Worm (Caenorhabditis elegans): ENCODE results near the gene T07F8.1.

The T07F8.1 gene

DNA sequence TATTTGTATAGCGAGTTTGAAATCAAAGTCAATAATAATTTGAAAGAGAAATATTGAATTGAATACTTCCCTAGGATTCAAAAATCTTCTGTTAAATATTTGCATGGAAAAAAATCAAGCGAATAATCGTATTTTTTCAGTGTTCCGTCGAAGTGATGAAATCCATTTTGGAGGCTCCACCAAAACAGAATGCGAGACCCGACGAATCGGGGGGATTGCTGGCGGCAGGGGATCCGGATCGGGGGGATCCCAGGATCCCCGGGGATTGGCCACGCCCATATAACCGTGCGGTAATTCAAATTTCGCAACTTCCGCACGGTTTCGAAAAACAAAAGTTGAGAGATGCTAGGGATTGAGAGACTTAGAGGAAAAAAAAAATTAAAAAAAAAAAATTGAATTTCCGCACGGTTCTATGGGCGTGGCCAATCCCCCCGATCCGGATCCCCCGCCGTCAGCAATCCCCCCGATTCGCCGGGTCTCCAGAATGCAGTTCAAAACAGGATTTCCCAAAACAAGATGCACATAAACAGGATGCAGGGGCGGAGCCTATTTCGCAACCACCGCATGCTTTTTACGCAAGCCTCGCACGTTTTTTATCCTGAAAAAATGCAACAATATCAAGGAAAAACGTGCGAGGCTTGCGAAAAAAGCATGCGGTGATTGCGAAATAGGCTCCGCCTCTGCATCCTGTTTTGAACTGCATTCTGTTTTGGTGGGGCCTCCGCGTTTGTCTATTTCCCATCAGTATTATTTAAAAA lies 25.4 kb upstream of the T07F8.1 start, which contains the start of gene F10E7.11 (continued):
- no peak for TF ChIP-seq nhr-84 (tag; optimal IDR thresholded peaks at IDR 0.05)
- no peak for TF ChIP-seq sptf-1 (tag; optimal IDR thresholded peaks at IDR 0.05)
- no peak for TF ChIP-seq skn-1 (tag; optimal IDR thresholded peaks at IDR 0.05)
- no peak for TF ChIP-seq zip-4 (GFP tag; optimal IDR thresholded peaks at IDR 0.05)
- peak; percentile 11 for TF ChIP-seq lin-15B (tag; optimal IDR thresholded peaks at IDR 0.05)
- TF ChIP-seq fkh-8 (tag; optimal IDR thresholded peaks at IDR 0.05): no peak
- TF ChIP-seq elt-3 (tag; optimal IDR thresholded peaks at IDR 0.05): no peak
- TF ChIP-seq fkh-10 (GFP tag; optimal IDR thresholded peaks at IDR 0.05): no peak
- TF ChIP-seq dsc-1 (tag; optimal IDR thresholded peaks at IDR 0.05): peak; percentile 38
- peak; percentile 37 for TF ChIP-seq unc-86 (tag; optimal IDR thresholded peaks at IDR 0.05)
- TF ChIP-seq C04F5.9 (tag; optimal IDR thresholded peaks at IDR 0.05): no peak
- no peak for TF ChIP-seq fkh-4 (tag; optimal IDR thresholded peaks at IDR 0.05; ENCODE audit: borderline replicate concordance)
- no peak for TF ChIP-seq snpc-4 (tag; optimal IDR thresholded peaks at IDR 0.05)
- no peak for TF ChIP-seq unc-62 (GFP tag; optimal IDR thresholded peaks at IDR 0.05)
- no peak for TF ChIP-seq jun-1 (tag; optimal IDR thresholded peaks at IDR 0.05)
- TF ChIP-seq hpl-2 (GFP tag; optimal IDR thresholded peaks at IDR 0.05): no peak
- TF ChIP-seq ztf-11 (tag; optimal IDR thresholded peaks at IDR 0.05): no peak
- no peak for TF ChIP-seq hlh-4 (tag; optimal IDR thresholded peaks at IDR 0.05)
- peak; percentile 14 to 41 for TF ChIP-seq lsy-2 (tag; optimal IDR thresholded peaks at IDR 0.05)
- TF ChIP-seq pqm-1 (tag; optimal IDR thresholded peaks at IDR 0.05): no peak
- no peak for TF ChIP-seq lin-35 (GFP tag; optimal IDR thresholded peaks at IDR 0.05)
- no peak for TF ChIP-seq C16A3.4 (tag; optimal IDR thresholded peaks at IDR 0.05)
- no peak for TF ChIP-seq aly-2 (tag; optimal IDR thresholded peaks at IDR 0.05)
- no peak for TF ChIP-seq lin-39 (tag; optimal IDR thresholded peaks at IDR 0.05)
- TF ChIP-seq ets-5 (GFP tag; IDR thresholded peaks at IDR 0.05): no peak
- TF ChIP-seq ama-1 (optimal IDR thresholded peaks at IDR 0.05): no peak
- no peak for TF ChIP-seq zag-1 (tag; optimal IDR thresholded peaks at IDR 0.05)
- no peak for TF ChIP-seq nhr-90 (tag; optimal IDR thresholded peaks at IDR 0.05; ENCODE audit: poor library complexity)
- no peak for TF ChIP-seq pax-3 (tag; optimal IDR thresholded peaks at IDR 0.05)
- TF ChIP-seq nhr-71 (tag; optimal IDR thresholded peaks at IDR 0.05): peak; percentile 19
- no peak for TF ChIP-seq egl-27 (tag; optimal IDR thresholded peaks at IDR 0.05)
- no peak for TF ChIP-seq rnt-1 (tag; optimal IDR thresholded peaks at IDR 0.05)
- no peak for TF ChIP-seq nhr-12 (tag; optimal IDR thresholded peaks at IDR 0.05)
- TF ChIP-seq mep-1 (tag; optimal IDR thresholded peaks at IDR 0.05): no peak

DNA sequence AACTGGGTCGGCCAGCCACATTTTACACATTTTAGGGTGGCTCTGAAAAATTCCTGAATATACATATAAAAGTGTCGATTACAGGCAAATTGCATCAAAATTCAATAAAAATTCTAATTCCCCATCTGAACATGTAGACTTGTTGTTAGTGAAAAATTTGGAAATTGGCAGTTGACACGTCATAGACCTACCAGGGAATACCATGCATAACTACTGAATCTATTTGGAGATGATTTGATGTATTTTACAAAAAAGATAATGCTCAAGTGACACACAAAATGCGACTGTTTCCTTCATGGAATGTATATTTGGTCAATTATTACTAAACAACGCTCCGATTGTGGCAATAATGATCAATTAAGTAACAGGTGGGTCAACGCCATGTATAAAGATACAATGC lies 21.7 kb upstream of the T07F8.1 start, which contains the start of gene F10E7.1:
TSS of gene F10E7.1 (plus strand) at position 301 of the 400 bp plus-strand sequence.
- TF ChIP-seq egl-27 (tag; optimal IDR thresholded peaks at IDR 0.05): no peak

DNA sequence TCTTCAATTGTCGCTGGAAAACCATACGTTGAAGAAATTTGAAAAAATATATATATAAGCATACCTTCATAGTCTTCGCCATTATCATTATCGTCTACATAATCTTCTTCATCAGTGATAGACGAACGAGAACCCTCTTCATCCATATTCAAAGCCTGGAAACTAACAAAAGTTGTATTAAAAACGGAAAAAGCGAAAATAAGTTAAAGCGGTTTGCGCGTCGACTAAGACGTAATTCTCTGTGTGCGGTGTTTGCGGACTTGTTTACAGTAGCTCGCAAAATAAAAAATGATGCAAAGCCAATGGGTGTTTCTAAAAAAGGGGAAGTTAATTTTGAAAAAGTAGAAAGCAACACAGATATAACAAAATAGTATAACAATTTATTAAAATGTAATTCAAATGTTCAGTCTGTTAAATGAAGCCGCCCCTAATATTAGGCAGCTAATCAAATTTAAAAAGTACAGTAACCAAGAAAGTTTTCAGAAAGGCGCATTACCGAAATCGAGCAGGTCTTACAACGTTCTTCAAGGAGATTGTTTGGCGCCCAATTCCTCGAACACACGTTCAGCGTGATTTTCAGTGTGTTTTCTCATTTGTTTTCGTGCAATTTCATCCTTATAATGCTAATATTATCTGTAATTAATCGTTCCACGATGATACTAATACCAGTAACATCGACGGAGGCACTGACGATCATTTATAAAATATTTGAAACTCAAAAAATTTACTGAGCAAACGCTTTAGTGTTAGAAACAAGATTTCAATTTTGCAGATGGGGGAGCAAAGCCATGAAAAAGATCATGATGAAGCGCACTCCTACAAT lies 16.1 kb upstream of the T07F8.1 start, which contains the start of the genes T07F8.4 and gld-3:
TSS of gene T07F8.4 (minus strand) at position 162 of the 823 bp plus-strand sequence.
TSS of gene gld-3 (plus strand) at position 773 of the 823 bp plus-strand sequence.
- no peak for TF ChIP-seq vab-15 (tag; optimal IDR thresholded peaks at IDR 0.05)
- TF ChIP-seq nhr-11 (tag; optimal IDR thresholded peaks at IDR 0.05): no peak
- TF ChIP-seq nhr-76 (tag; optimal IDR thresholded peaks at IDR 0.05): no peak
- peak; percentile 75 for TF ChIP-seq mep-1 (tag; optimal IDR thresholded peaks at IDR 0.05)
- no peak for TF ChIP-seq egl-13 (tag; optimal IDR thresholded peaks at IDR 0.05)
- TF ChIP-seq lin-35 (GFP tag; optimal IDR thresholded peaks at IDR 0.05): peak; percentile 44 to 62
- peak; percentile 47 for TF ChIP-seq C16A3.4 (tag; optimal IDR thresholded peaks at IDR 0.05)
- TF ChIP-seq efl-1 (optimal IDR thresholded peaks at IDR 0.05): peak; percentile 39 to 43
- TF ChIP-seq efl-1 (GFP tag; optimal IDR thresholded peaks at IDR 0.05 in 1 of 2): peak; percentile 50 to 55
- TF ChIP-seq dpl-1 (GFP tag; optimal IDR thresholded peaks at IDR 0.05): peak; percentile 8 to 63 (median 29)
- peak; percentile 84 to 97 for TF ChIP-seq lsy-2 (tag; optimal IDR thresholded peaks at IDR 0.05)
- peak; percentile 60 for TF ChIP-seq blmp-1 (tag; optimal IDR thresholded peaks at IDR 0.05)
- no peak for TF ChIP-seq ets-5 (GFP tag; IDR thresholded peaks at IDR 0.05)
- TF ChIP-seq F16B12.6 (tag; optimal IDR thresholded peaks at IDR 0.05): peak; percentile 81
- no peak for TF ChIP-seq nhr-20 (tag; optimal IDR thresholded peaks at IDR 0.05)

All from whole organism, L1 larva.